Worm (Caenorhabditis elegans): ENCODE data around the gene erp-44.2.

Gene erp-44.2

ce11 chrIV:7790151-7790691, 44.3 kb downstream of the erp-44.2 start:
- TF ChIP-seq aptf-3 (GFP tag; IDR thresholded peaks at IDR 0.05) (no peak), mcd-1 (GFP tag; IDR thresholded peaks at IDR 0.05) (peak; percentile 7; the same call in 1 of the 2 replicates), madf-8 (GFP tag; conservative IDR thresholded peaks at IDR 0.05) (0 out of 2 replicates have a peak, but pooled peaks have one; percentile 12), ceh-91 (GFP tag; IDR thresholded peaks at IDR 0.05) (no peak), unc-130 (GFP tag; optimal IDR thresholded peaks at IDR 0.05) (no peak), ceh-100 (GFP tag; IDR thresholded peaks at IDR 0.05) (no peak), let-607 (tag; optimal IDR thresholded peaks at IDR 0.05) (no peak), somi-1 (GFP tag; optimal IDR thresholded peaks at IDR 0.05) (no peak), madf-3 (GFP tag; IDR thresholded peaks at IDR 0.05) (peak; percentile 57; the same call in 1 of the 2 replicates), let-526 (GFP tag; IDR thresholded peaks at IDR 0.05) (0 out of 2 replicates have a peak, but pooled peaks have one; percentile 47), zfh-2 (GFP tag; conservative IDR thresholded peaks at IDR 0.05) (peak; percentile 36; the same call in 1 of the 2 replicates), ztf-22 (GFP tag; optimal IDR thresholded peaks at IDR 0.05) (no peak), mel-28 (tag; optimal IDR thresholded peaks at IDR 0.05; ENCODE audit: borderline replicate concordance) (no peak), pha-4 (tag; optimal IDR thresholded peaks at IDR 0.05) (no peak), ztf-18 (tag; optimal IDR thresholded peaks at IDR 0.05) (no peak)

ce11 chrIV:7789521-7789949, 44.9 kb downstream of the erp-44.2 start, which contains the start of gene imp-3:
Gene imp-3, minus strand, starts transcription at chrIV:7789613.
- peak; percentile 22 for TF ChIP-seq snpc-3.4 (tag; optimal IDR thresholded peaks at IDR 0.05)
- peak; percentile 9 for TF ChIP-seq lsl-1 (GFP tag; optimal IDR thresholded peaks at IDR 0.05)
- TF ChIP-seq zim-3 (tag; optimal IDR thresholded peaks at IDR 0.05), result peak; percentile 66
- peak; percentile 62 for TF ChIP-seq pbrm-1 (GFP tag; IDR thresholded peaks at IDR 0.05)
- 0 out of 2 replicates have a peak, but pooled peaks have one; percentile 48 for TF ChIP-seq egl-44 (GFP tag; IDR thresholded peaks at IDR 0.05)
- TF ChIP-seq nfya-1 (tag; optimal IDR thresholded peaks at IDR 0.05; ENCODE audit: borderline replicate concordance, insufficient read depth), result no peak
- TF ChIP-seq ztf-25 (GFP tag; IDR thresholded peaks at IDR 0.05), result 0 out of 2 replicates have a peak, but pooled peaks have one; percentile 66
- no peak for TF ChIP-seq rec-8 (tag; optimal IDR thresholded peaks at IDR 0.05)
- TF ChIP-seq gei-17 (GFP tag; optimal IDR thresholded peaks at IDR 0.05), result peak; percentile 1
- peak; percentile 75 for TF ChIP-seq hsf-1 (GFP tag; IDR thresholded peaks at IDR 0.05)
- no peak; the same call in 1 of the 2 replicates for TF ChIP-seq hmg-1.2 (GFP tag; IDR thresholded peaks at IDR 0.05)
- TF ChIP-seq F49E8.2 (tag; optimal IDR thresholded peaks at IDR 0.05; ENCODE audit: insufficient read depth), result peak; percentile 81
- TF ChIP-seq F57C9.4 (tag; optimal IDR thresholded peaks at IDR 0.05), result peak; percentile 53
- TF ChIP-seq tbp1 (GFP tag; optimal IDR thresholded peaks at IDR 0.05), result peak; percentile 60
- peak; percentile 95 for TF ChIP-seq Y53G8AR.9 (GFP tag; conservative IDR thresholded peaks at IDR 0.05)
- peak; percentile 72 for TF ChIP-seq madf-6 (GFP tag; IDR thresholded peaks at IDR 0.05)
- peak; percentile 74 for TF ChIP-seq attf-5 (GFP tag; optimal IDR thresholded peaks at IDR 0.05)
- TF ChIP-seq F10E7.11 (tag; optimal IDR thresholded peaks at IDR 0.05), result peak; percentile 69
- no peak for TF ChIP-seq fkh-3 (tag; optimal IDR thresholded peaks at IDR 0.05)
- TF ChIP-seq cebp-1 (GFP tag; IDR thresholded peaks at IDR 0.05), result no peak
- peak; percentile 76 for TF ChIP-seq cebp-1 (tag; optimal IDR thresholded peaks at IDR 0.05)
- peak; percentile 68; the same call in 1 of the 2 replicates for TF ChIP-seq dox-1 (GFP tag; IDR thresholded peaks at IDR 0.05)
- peak; percentile 54; the same call in 1 of the 2 replicates for TF ChIP-seq C17E4.6 (GFP tag; IDR thresholded peaks at IDR 0.05)
- TF ChIP-seq madf-8 (GFP tag; conservative IDR thresholded peaks at IDR 0.05), result 0 out of 2 replicates have a peak, but pooled peaks have one; percentile 10
- no peak for TF ChIP-seq nhr-179 (tag; optimal IDR thresholded peaks at IDR 0.05)
- TF ChIP-seq egl-18 (GFP tag; IDR thresholded peaks at IDR 0.05), result no peak
- TF ChIP-seq ztf-28 (GFP tag; IDR thresholded peaks at IDR 0.05), result 0 out of 2 replicates have a peak, but pooled peaks have one; percentile 35
- TF ChIP-seq lir-1 (GFP tag; conservative IDR thresholded peaks at IDR 0.05), result 0 out of 2 replicates have a peak, but pooled peaks have one; percentile 22
- peak; percentile 75 for TF ChIP-seq chd-7 (tag; optimal IDR thresholded peaks at IDR 0.05)
- TF ChIP-seq ama-1 (optimal IDR thresholded peaks at IDR 0.05), result peak; percentile 95
- TF ChIP-seq ama-1 (GFP tag; optimal IDR thresholded peaks at IDR 0.05), result peak; percentile 51 to 81
- no peak for TF ChIP-seq egrh-3 (GFP tag; IDR thresholded peaks at IDR 0.05)

All from whole organism, young adult.